Worm (Caenorhabditis elegans) whole organism, young adult: ENCODE measurements around the gene srbc-17.

Experiments used
- B0035.1 ChIP-seq: sonication (generic microtip); optimal IDR thresholded peaks from 2 replicates; lab custom pipeline; 2016; ENCODE audit warnings: missing genetic modification characterization, mild to moderate bottlenecking, missing compliant biosample characterization, missing genotype, missing genetic modification reagents
- B0336.3 ChIP-seq: fragments of 200-800 bp; sonication (Bioruptor generic); IDR thresholded peaks from 2 replicates; pipeline ENCODE4 v1.3.6; 2022; ENCODE audit warnings: missing genetic modification characterization, missing compliant biosample characterization
- F37B4.10 ChIP-seq: fragments of 200-800 bp; sonication (Bioruptor generic); IDR thresholded peaks from 2 replicates; pipeline ENCODE4 v1.3.6; 2022; ENCODE audit warnings: missing genetic modification characterization, missing compliant biosample characterization
- F55B11.4 ChIP-seq: sonication (generic microtip); optimal IDR thresholded peaks from 2 replicates; lab custom pipeline; 2016; ENCODE audit warnings: missing compliant biosample characterization, missing genetic modification characterization, borderline replicate concordance; ENCODE audit not compliant: insufficient read depth
- T07F8.4 ChIP-seq: sonication (generic microtip); optimal IDR thresholded peaks from 2 replicates; lab custom pipeline; 2016; ENCODE audit warnings: mild to moderate bottlenecking, missing genetic modification characterization, moderate library complexity, missing compliant biosample characterization
- Y79H2A.3 ChIP-seq: fragments of 200-800 bp; sonication (Bioruptor generic); conservative IDR thresholded peaks from 2 replicates; pipeline ENCODE4 v1.3.6; 2022; ENCODE audit warnings: missing genetic modification reagents, missing genetic modification characterization, missing compliant biosample characterization
- attf-6 ChIP-seq: fragments of 200-800 bp; sonication (Bioruptor generic); IDR thresholded peaks from 2 replicates; pipeline ENCODE4 v1.3.6; 2022; ENCODE audit warnings: missing genetic modification reagents, missing genetic modification characterization, missing compliant biosample characterization
- ccch-3 ChIP-seq: fragments of 200-800 bp; sonication (Bioruptor generic); optimal IDR thresholded peaks from 2 replicates; lab custom pipeline; 2018; ENCODE audit warnings: mild to moderate bottlenecking, missing genetic modification characterization, missing compliant biosample characterization
- cebp-2 ChIP-seq: fragments of 200-800 bp; sonication (Bioruptor generic); IDR thresholded peaks from 2 replicates; pipeline ENCODE4 v1.3.6; 2022; ENCODE audit warnings: missing genetic modification characterization, missing compliant biosample characterization
- ceh-27 ChIP-seq: fragments of 200-800 bp; sonication (Bioruptor generic); optimal IDR thresholded peaks from 2 replicates; lab custom pipeline; 2018; ENCODE audit warnings: mild to moderate bottlenecking, missing genetic modification characterization, moderate library complexity, missing compliant biosample characterization
- ceh-58 ChIP-seq: fragments of 200-800 bp; sonication (Bioruptor generic); IDR thresholded peaks from 2 replicates; pipeline ENCODE4 v1.3.6; 2022; ENCODE audit warnings: missing genetic modification characterization, missing compliant biosample characterization
- ceh-79 ChIP-seq: sonication (generic microtip); optimal IDR thresholded peaks from 2 replicates; lab custom pipeline; 2017; ENCODE audit warnings: mild to moderate bottlenecking, missing genetic modification characterization, missing compliant biosample characterization
- ceh-91 ChIP-seq: fragments of 200-800 bp; sonication (Bioruptor generic); IDR thresholded peaks from 2 replicates; pipeline ENCODE4 v1.3.6; 2022; ENCODE audit warnings: missing genetic modification reagents, missing genetic modification characterization, missing compliant biosample characterization
- die-1 ChIP-seq: sonication (generic microtip); optimal IDR thresholded peaks from 2 replicates; lab custom pipeline; 2016; ENCODE audit warnings: missing genotype, mild to moderate bottlenecking, missing genetic modification characterization, missing compliant biosample characterization
- dpl-1 ChIP-seq: fragments of 150-350 bp; optimal IDR thresholded peaks from 2 replicates; lab custom pipeline; 2014; ENCODE audit warnings: missing biosample characterization, missing genetic modification reagents, missing genetic modification characterization
- egrh-3 ChIP-seq: fragments of 200-800 bp; sonication (Bioruptor generic); IDR thresholded peaks from 2 replicates; pipeline ENCODE4 v1.3.6; 2022; ENCODE audit warnings: missing genetic modification reagents, missing genetic modification characterization, missing compliant biosample characterization
- fkh-3 ChIP-seq: sonication (generic microtip); optimal IDR thresholded peaks from 2 replicates; lab custom pipeline; 2016; ENCODE audit warnings: mild to moderate bottlenecking, missing genetic modification characterization, missing compliant biosample characterization
- gei-17 ChIP-seq: fragments of 200-800 bp; sonication (Bioruptor generic); optimal IDR thresholded peaks from 2 replicates; lab custom pipeline; 2018; ENCODE audit warnings: mild to moderate bottlenecking, missing genetic modification characterization, missing compliant biosample characterization
- him-1 ChIP-seq: sonication (generic microtip); optimal IDR thresholded peaks from 2 replicates; lab custom pipeline; 2016; ENCODE audit warnings: missing genotype, missing genetic modification reagents, missing genetic modification characterization, missing compliant biosample characterization
- hlh-12 ChIP-seq: sonication (generic microtip); optimal IDR thresholded peaks from 2 replicates; lab custom pipeline; 2016; ENCODE audit warnings: missing genetic modification characterization, missing compliant biosample characterization
- hmg-1.2 ChIP-seq: fragments of 200-800 bp; sonication (Bioruptor generic); IDR thresholded peaks from 2 replicates; pipeline ENCODE4 v1.3.6; 2022; ENCODE audit warnings: missing genetic modification reagents, missing genetic modification characterization, missing compliant biosample characterization
- hrde-1 ChIP-seq: sonication (generic microtip); optimal IDR thresholded peaks from 2 replicates; lab custom pipeline; 2016; ENCODE audit warnings: missing genetic modification characterization, mild to moderate bottlenecking, missing compliant biosample characterization, moderate library complexity, missing genotype, missing genetic modification reagents, borderline replicate concordance
- hsf-1 ChIP-seq: fragments of 200-800 bp; sonication (Bioruptor generic); IDR thresholded peaks from 2 replicates; pipeline ENCODE4 v1.3.6; 2022; ENCODE audit warnings: missing genetic modification reagents, missing genetic modification characterization, missing compliant biosample characterization
- let-526 ChIP-seq: fragments of 200-800 bp; sonication (Bioruptor generic); IDR thresholded peaks from 2 replicates; pipeline ENCODE4 v1.3.6; 2022; ENCODE audit warnings: missing genetic modification reagents, missing genetic modification characterization, missing compliant biosample characterization
- lin-26 ChIP-seq: fragments of 200-800 bp; sonication (Bioruptor generic); IDR thresholded peaks from 2 replicates; pipeline ENCODE4 v1.3.6; 2022; ENCODE audit warnings: missing genetic modification reagents, missing genetic modification characterization, missing compliant biosample characterization
- lsy-27 ChIP-seq: sonication (generic microtip); optimal IDR thresholded peaks from 2 replicates; lab custom pipeline; 2017; ENCODE audit warnings: missing genetic modification characterization, mild to moderate bottlenecking, missing compliant biosample characterization, antibody characterized with exemption, missing genotype, borderline replicate concordance; ENCODE audit not compliant: insufficient read depth
- madf-10 ChIP-seq: sonication (generic microtip); optimal IDR thresholded peaks from 2 replicates; lab custom pipeline; 2016; ENCODE audit warnings: mild to moderate bottlenecking, missing genetic modification characterization, missing compliant biosample characterization
- madf-3 ChIP-seq: fragments of 200-800 bp; sonication (Bioruptor generic); IDR thresholded peaks from 2 replicates; pipeline ENCODE4 v1.3.6; 2022; ENCODE audit warnings: missing genetic modification reagents, missing genetic modification characterization, missing compliant biosample characterization
- madf-6 ChIP-seq: fragments of 200-800 bp; sonication (Bioruptor generic); IDR thresholded peaks from 2 replicates; pipeline ENCODE4 v1.3.6; 2022; ENCODE audit warnings: missing genetic modification reagents, missing genetic modification characterization, missing compliant biosample characterization
- mel-28 ChIP-seq: sonication (generic microtip); optimal IDR thresholded peaks from 2 replicates; lab custom pipeline; 2016; ENCODE audit warnings: borderline replicate concordance, mild to moderate bottlenecking, missing genetic modification characterization, missing compliant biosample characterization
- mxl-1 ChIP-seq: sonication (generic microtip); optimal IDR thresholded peaks from 2 replicates; lab custom pipeline; 2016; ENCODE audit warnings: missing genetic modification characterization, missing compliant biosample characterization
- nfyb-1 ChIP-seq: fragments of 200-800 bp; sonication (Bioruptor generic); IDR thresholded peaks from 2 replicates; pipeline ENCODE4 v1.3.6; 2022; ENCODE audit warnings: missing genetic modification reagents, missing genetic modification characterization, missing compliant biosample characterization
- nhr-120 ChIP-seq: fragments of 200-800 bp; sonication (Bioruptor generic); IDR thresholded peaks from 2 replicates; pipeline ENCODE4 v1.3.6; 2022; ENCODE audit warnings: missing genetic modification characterization, missing compliant biosample characterization
- nhr-27 ChIP-seq: fragments of 200-800 bp; sonication (Bioruptor generic); optimal IDR thresholded peaks from 2 replicates; lab custom pipeline; 2018; ENCODE audit warnings: mild to moderate bottlenecking, missing genetic modification characterization, moderate library complexity, missing compliant biosample characterization
- rcor-1 ChIP-seq: fragments of 200-800 bp; sonication (Bioruptor generic); IDR thresholded peaks from 2 replicates; pipeline ENCODE4 v1.3.6; 2022; ENCODE audit warnings: missing genetic modification reagents, missing genetic modification characterization, missing compliant biosample characterization
- snpc-4 ChIP-seq, 5 experiments: fragments of 150-350 bp in 1 of 5; sonication (generic microtip) in 4 of 5; optimal IDR thresholded peaks; 2 replicates each; lab custom pipeline; 2014 to 2018; ENCODE audit warnings: missing genetic modification characterization in 5 of 5, missing biosample characterization in 3 of 5, antibody characterized with exemption in 2 of 5, mild to moderate bottlenecking in 2 of 5, missing compliant biosample characterization in 2 of 5, missing genotype in 2 of 5, moderate library complexity in 2 of 5, missing genetic modification reagents in 1 of 5
- unc-130 ChIP-seq: sonication (generic microtip); optimal IDR thresholded peaks from 2 replicates; lab custom pipeline; 2016; ENCODE audit warnings: missing genetic modification reagents, missing genetic modification characterization, missing compliant biosample characterization
- ztf-22 ChIP-seq: fragments of 200-800 bp; sonication (Bioruptor generic); optimal IDR thresholded peaks from 2 replicates; lab custom pipeline; 2018; ENCODE audit warnings: mild to moderate bottlenecking, missing genetic modification characterization, moderate library complexity, missing compliant biosample characterization
- ztf-25 ChIP-seq: fragments of 200-800 bp; sonication (Bioruptor generic); IDR thresholded peaks from 2 replicates; pipeline ENCODE4 v1.3.6; 2022; ENCODE audit warnings: missing genetic modification reagents, missing genetic modification characterization, missing compliant biosample characterization
- ztf-6 ChIP-seq: fragments of 200-800 bp; sonication (Bioruptor generic); IDR thresholded peaks from 2 replicates; pipeline ENCODE4 v1.3.6; 2022; ENCODE audit warnings: missing genetic modification reagents, missing genetic modification characterization, missing compliant biosample characterization

The srbc-17 gene

ce11 chrV:2149432-2149831, 28.1 kb upstream of the srbc-17 start, which contains the start of gene C45H4.21:
C45H4.21 (minus strand) TSS chrV:2149532.
- no peak for TF ChIP-seq B0336.3 (GFP tag; lab: Robert Waterston, UW)
- TF ChIP-seq mxl-1 (tag; lab: Kevin White, UChicago), result no peak
- no peak for TF ChIP-seq fkh-3 (tag; lab: Kevin White, UChicago)
- no peak for TF ChIP-seq mel-28
- no peak for TF ChIP-seq T07F8.4 (tag; lab: Kevin White, UChicago)

ce11 chrV:2150876-2151275, 26.6 kb upstream of the srbc-17 start, which contains the start of gene C45H4.13:
C45H4.13 (minus strand) TSS chrV:2150976.
- TF ChIP-seq ccch-3 (GFP tag; lab: Kevin White, UChicago), result no peak
- TF ChIP-seq attf-6, result no peak
- no peak for TF ChIP-seq rcor-1 (GFP tag; lab: Robert Waterston, UW)
- no peak for TF ChIP-seq Y79H2A.3
- no peak for TF ChIP-seq F55B11.4 (tag; lab: Kevin White, UChicago)
- TF ChIP-seq hsf-1 (GFP tag; lab: Robert Waterston, UW), result no peak
- no peak for TF ChIP-seq die-1
- TF ChIP-seq nfyb-1 (GFP tag; lab: Robert Waterston, UW), result no peak
- no peak for TF ChIP-seq madf-6 (GFP tag; lab: Robert Waterston, UW)
- no peak for TF ChIP-seq unc-130
- no peak for TF ChIP-seq lin-26
- no peak for TF ChIP-seq lsy-27 (tag; lab: Kevin White, UChicago)
- no peak for TF ChIP-seq hlh-12 (tag; lab: Kevin White, UChicago)
- no peak for TF ChIP-seq ceh-27 (GFP tag; lab: Kevin White, UChicago)

DNA sequence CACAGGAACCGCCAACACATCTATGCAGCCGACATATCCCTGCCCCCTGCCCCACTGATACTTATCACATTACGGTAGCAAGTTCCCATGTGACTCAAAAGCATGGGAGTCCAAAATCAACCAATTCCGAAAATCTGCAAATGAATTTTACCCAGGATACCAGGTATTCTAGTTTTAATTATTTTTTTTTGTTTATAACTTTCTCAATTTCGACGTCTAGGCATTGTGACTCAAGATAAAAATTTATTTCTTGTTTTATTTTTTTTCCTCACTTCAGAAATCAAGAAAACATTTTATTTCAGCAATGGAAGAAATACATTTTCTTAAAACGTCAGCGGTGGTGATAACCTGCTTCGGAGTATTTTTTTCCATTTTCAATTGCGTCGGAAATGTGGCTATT, 26.1 kb upstream of the srbc-17 start, which contains the start of gene srbc-24:
srbc-24 (plus strand) TSS at position 301 of the 400 bp plus-strand sequence.
- TF ChIP-seq dpl-1, result no peak
- no peak for TF ChIP-seq ztf-25 (GFP tag; lab: Robert Waterston, UW)
- TF ChIP-seq gei-17, result no peak
- no peak for TF ChIP-seq let-526 (GFP tag; lab: Robert Waterston, UW)
- no peak for TF ChIP-seq nhr-120 (GFP tag; lab: Robert Waterston, UW)
- no peak for TF ChIP-seq nhr-27 (tag; lab: Kevin White, UChicago)
- no peak for TF ChIP-seq cebp-2 (GFP tag; lab: Robert Waterston, UW)
- TF ChIP-seq ztf-6 (GFP tag; lab: Robert Waterston, UW), result no peak
- TF ChIP-seq hrde-1 (tag; lab: Kevin White, UChicago), result no peak
- TF ChIP-seq ceh-58 (GFP tag; lab: Robert Waterston, UW), result no peak
- TF ChIP-seq ceh-91, result no peak
- no peak for TF ChIP-seq attf-6
- TF ChIP-seq ztf-22 (GFP tag; lab: Kevin White, UChicago), result no peak
- TF ChIP-seq ceh-79, result no peak
- no peak for TF ChIP-seq egrh-3 (GFP tag; lab: Robert Waterston, UW)
- TF ChIP-seq fkh-3 (tag; lab: Kevin White, UChicago), result no peak

DNA sequence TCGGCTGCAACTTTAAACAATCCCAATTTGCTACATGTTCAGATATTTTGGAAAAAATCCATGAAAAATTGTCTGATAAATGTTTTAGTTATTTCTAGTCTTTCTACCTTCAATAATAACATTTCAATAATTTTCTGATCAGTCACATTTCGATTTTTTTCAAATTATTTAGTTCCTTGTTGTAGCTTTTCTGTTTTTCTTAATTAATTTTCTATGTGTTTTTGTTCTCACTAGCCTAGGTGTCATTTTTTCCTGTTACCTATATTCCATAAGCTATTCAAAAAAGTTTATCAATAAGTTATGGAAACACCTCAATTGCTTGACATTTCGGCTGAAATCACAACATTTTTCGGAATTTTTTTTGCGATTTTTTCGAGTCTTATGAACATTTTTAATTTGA, 24.2 kb upstream of the srbc-17 start, which contains the start of gene srbc-23:
srbc-23 (plus strand) TSS at position 301 of the 400 bp plus-strand sequence.
- TF ChIP-seq him-1 (tag; lab: Kevin White, UChicago) (no peak), hmg-1.2 (GFP tag; lab: Robert Waterston, UW) (no peak), B0035.1 (tag; lab: Kevin White, UChicago) (no peak), madf-3 (GFP tag; lab: Robert Waterston, UW) (no peak), unc-130 (no peak), lsy-27 (tag; lab: Kevin White, UChicago) (no peak), F37B4.10 (GFP tag; lab: Robert Waterston, UW) (no peak), madf-10 (tag; lab: Kevin White, UChicago) (no peak), B0336.3 (GFP tag; lab: Robert Waterston, UW) (no peak), ceh-27 (GFP tag; lab: Kevin White, UChicago) (no peak), let-526 (GFP tag; lab: Robert Waterston, UW) (no peak), snpc-4 (GFP tag; optimal IDR thresholded peaks at IDR 0.05; lab: Kevin White, UChicago) (no peak), snpc-4 (tag; optimal IDR thresholded peaks at IDR 0.05; lab: Kevin White, UChicago) (no peak)
